Fruit fly (Drosophila melanogaster) ovary, adult (tissue): ENCODE data around the gene CG11597.

ENCODE experiments used
- CG17801 ChIP-seq: fragments of 200-800 bp; optimal IDR thresholded peaks from 2 replicates; lab custom pipeline; 2019; ENCODE audit warnings: missing biosample characterization, mild to moderate bottlenecking, missing genetic modification characterization, moderate library complexity; ENCODE audit not compliant: partially characterized antibody

Gene CG11597

DNA sequence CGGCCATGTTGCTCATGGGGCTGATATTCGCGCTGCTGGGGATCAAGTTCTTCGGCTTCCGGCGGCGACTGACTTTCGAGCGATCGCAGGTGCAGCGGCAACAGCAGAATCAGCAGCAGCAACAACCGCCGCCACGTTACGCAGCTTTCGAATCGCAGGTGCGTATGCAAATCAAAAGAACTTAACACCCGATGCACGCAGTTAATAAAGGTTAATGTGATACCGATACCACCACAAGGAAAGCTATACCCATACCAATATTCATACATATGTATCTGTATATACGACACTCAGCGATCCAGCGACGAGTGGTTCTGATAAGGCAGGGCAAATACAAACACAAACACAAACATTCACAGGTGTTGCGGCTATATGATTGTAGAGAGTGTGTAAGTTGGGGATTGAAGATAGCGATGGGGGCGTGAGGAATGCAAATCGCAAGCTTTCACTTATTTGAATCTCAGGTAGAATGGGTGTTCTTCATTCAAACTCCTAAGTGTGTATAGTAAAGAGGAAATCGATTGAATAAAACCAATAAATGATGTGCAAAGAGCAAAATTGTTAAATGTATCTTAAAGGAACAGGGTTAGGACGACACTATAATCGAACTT, 44.6 kb downstream of the CG11597 start:
- TF ChIP-seq CG17801, result peak; percentile 23

DNA sequence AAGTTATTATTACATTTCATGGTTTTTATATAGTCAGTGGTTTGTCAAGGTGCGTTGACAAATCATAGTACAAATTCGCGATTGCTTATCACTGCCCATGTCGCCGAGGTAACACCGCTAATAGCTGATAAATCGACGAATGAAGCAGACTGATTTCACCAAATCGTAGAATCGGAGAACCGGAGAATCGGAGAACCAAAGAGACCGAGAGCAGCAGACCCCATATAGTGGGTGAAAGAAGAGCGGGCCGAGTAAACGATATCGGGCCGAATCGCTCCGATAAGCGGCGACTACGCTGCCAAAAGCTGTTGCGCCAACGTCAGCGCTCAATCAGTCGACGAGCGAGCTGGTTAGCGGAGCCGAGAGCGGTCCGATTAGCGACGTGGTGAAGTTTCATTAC, 45.3 kb downstream of the CG11597 start, which contains the start of gene CG14131:
Gene CG14131, plus strand, starts transcription at position 343 of the 400 bp plus-strand sequence.
- no peak for TF ChIP-seq CG17801

DNA sequence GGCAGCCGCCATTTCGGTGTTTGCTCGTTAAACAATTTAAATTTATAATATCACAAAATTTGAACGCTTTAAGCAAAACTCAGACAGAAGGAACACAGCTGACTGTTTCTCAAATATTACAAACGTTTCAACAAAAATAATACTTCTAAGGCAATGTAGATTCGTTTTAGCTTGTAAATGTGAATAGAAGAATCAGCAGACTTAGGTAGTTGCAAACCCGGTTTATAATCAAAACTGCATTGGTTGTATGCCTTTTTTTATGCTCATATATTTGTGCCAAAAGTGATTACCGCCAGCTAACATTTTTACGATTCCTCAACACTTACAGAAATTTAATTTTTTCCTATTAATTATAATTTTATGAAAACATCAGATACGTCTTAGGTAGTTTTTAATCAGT, 47.7 kb downstream of the CG11597 start, which contains the start of gene Tim13:
Gene Tim13, minus strand, starts transcription at position 101 of the 400 bp plus-strand sequence.
- no peak for TF ChIP-seq CG17801

DNA sequence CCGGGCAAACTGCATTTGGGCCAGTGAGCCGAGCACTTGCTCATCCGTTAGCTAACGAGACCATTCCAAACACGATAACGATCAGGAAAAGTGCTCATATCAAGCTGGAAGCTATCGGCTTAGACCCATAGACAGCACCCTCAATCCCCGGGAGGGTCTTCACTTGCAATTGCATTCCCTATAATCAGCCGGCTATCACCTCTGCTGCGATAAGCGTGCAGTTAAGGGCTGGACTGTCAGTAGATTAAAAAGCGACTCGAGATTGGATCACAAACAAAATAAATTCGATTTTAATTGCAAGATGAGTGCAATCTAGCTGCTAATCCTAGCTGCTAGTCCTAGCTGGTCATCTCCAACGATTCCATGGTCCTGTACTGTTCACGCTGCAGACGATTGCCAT, 48.3 kb downstream of the CG11597 start:
- no peak for TF ChIP-seq CG17801

DNA sequence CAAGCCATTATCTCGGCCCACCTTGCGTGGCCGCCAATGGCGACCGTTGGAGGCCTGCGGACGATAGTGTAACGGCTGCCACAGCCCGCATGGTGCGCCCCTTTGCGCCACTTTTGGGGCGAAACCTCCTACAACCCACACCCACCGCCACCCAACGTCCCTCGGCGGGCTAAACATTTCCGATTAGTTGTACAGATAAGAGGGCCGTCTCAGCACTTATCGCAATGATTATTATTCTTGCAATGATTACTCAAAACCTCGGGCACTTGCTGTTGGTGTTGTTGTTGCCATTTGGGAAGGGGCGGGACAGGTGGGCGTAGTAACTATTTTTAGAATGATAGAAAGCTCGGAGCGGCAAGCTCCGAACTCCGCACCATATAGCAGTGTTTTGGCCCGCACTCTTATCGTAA, 49.5 kb downstream of the CG11597 start:
- TF ChIP-seq CG17801, result no peak

DNA sequence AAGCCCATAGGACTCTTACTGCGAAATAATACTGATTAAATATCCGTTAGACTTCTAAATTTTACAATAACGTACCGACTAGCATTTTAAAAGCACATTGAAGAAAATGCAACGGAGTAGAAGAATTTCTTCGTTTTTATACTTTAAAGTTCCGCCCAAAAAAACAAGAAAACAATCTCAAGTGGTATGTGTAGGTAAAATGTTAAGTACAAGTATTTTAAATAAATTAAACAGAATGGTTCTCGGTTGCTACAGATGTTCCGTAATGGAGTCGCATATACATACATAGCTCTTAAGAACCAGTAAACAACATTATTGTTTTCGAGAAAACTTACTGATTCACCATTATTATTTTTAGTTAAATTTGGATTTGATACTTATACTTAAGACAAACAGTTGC, 50.0 kb downstream of the CG11597 start, which contains the start of gene Muc68D:
Gene Muc68D, minus strand, starts transcription at position 101 of the 400 bp plus-strand sequence.
- no peak for TF ChIP-seq CG17801
